Worm (Caenorhabditis elegans) whole organism, young adult: ENCODE results near the gene pqn-10.

Source experiments
- B0035.1 ChIP-seq: sonication (generic microtip); optimal IDR thresholded peaks from 2 replicates; lab custom pipeline; 2016; ENCODE audit warnings: missing genetic modification characterization, mild to moderate bottlenecking, missing compliant biosample characterization, missing genotype, missing genetic modification reagents
- B0336.3 ChIP-seq: fragments of 200-800 bp; sonication (Bioruptor generic); IDR thresholded peaks from 2 replicates; pipeline ENCODE4 v1.3.6; 2022; ENCODE audit warnings: missing genetic modification characterization, missing compliant biosample characterization
- C06A6.2 ChIP-seq: fragments of 200-800 bp; sonication (Bioruptor generic); conservative IDR thresholded peaks from 2 replicates; pipeline ENCODE4 v1.3.6; 2022; ENCODE audit warnings: missing genetic modification characterization, missing compliant biosample characterization
- C17E4.6 ChIP-seq: fragments of 200-800 bp; sonication (Bioruptor generic); IDR thresholded peaks from 2 replicates; pipeline ENCODE4 v1.3.6; 2022; ENCODE audit warnings: missing genetic modification reagents, missing genetic modification characterization, missing compliant biosample characterization
- F37B4.10 ChIP-seq: fragments of 200-800 bp; sonication (Bioruptor generic); IDR thresholded peaks from 2 replicates; pipeline ENCODE4 v1.3.6; 2022; ENCODE audit warnings: missing genetic modification characterization, missing compliant biosample characterization
- F39B2.1 ChIP-seq: fragments of 200-800 bp; sonication (Bioruptor generic); IDR thresholded peaks from 2 replicates; pipeline ENCODE4 v1.3.6; 2022; ENCODE audit warnings: missing genetic modification reagents, missing genetic modification characterization, missing compliant biosample characterization
- F49E8.2 ChIP-seq: sonication (generic microtip); optimal IDR thresholded peaks from 3 replicates; lab custom pipeline; 2017; ENCODE audit warnings: missing genetic modification characterization, mild to moderate bottlenecking, missing compliant biosample characterization, antibody characterized with exemption, moderate library complexity; ENCODE audit not compliant: insufficient read depth
- F57A8.1 ChIP-seq: fragments of 200-800 bp; sonication (Bioruptor generic); optimal IDR thresholded peaks from 2 replicates; lab custom pipeline; 2018; ENCODE audit warnings: mild to moderate bottlenecking, missing genetic modification characterization, moderate library complexity, missing compliant biosample characterization
- K12H6.12 ChIP-seq: fragments of 200-800 bp; sonication (Bioruptor generic); optimal IDR thresholded peaks from 2 replicates; lab custom pipeline; 2018; ENCODE audit warnings: mild to moderate bottlenecking, missing genetic modification characterization, missing compliant biosample characterization
- ZK185.1 ChIP-seq: sonication (generic microtip); optimal IDR thresholded peaks from 2 replicates; lab custom pipeline; 2016; ENCODE audit warnings: mild to moderate bottlenecking, missing genetic modification characterization, missing compliant biosample characterization; ENCODE audit not compliant: poor library complexity, severe bottlenecking
- ama-1 ChIP-seq, 3 experiments: fragments of 150-350 bp in 1 of 3; sonication (generic microtip) in 2 of 3; optimal IDR thresholded peaks; 2 replicates each; lab custom pipeline; 2014 to 2018; ENCODE audit warnings: missing biosample characterization in 2 of 3, missing genetic modification characterization in 2 of 3, missing genetic modification reagents in 2 of 3
- atf-7 ChIP-seq: sonication (generic microtip); optimal IDR thresholded peaks from 2 replicates; lab custom pipeline; 2017; ENCODE audit warnings: mild to moderate bottlenecking, missing genetic modification characterization, missing compliant biosample characterization
- ceh-58 ChIP-seq: fragments of 200-800 bp; sonication (Bioruptor generic); IDR thresholded peaks from 2 replicates; pipeline ENCODE4 v1.3.6; 2022; ENCODE audit warnings: missing genetic modification characterization, missing compliant biosample characterization
- ceh-79 ChIP-seq: sonication (generic microtip); optimal IDR thresholded peaks from 2 replicates; lab custom pipeline; 2017; ENCODE audit warnings: mild to moderate bottlenecking, missing genetic modification characterization, missing compliant biosample characterization
- ceh-91 ChIP-seq: fragments of 200-800 bp; sonication (Bioruptor generic); IDR thresholded peaks from 2 replicates; pipeline ENCODE4 v1.3.6; 2022; ENCODE audit warnings: missing genetic modification reagents, missing genetic modification characterization, missing compliant biosample characterization
- efl-1 ChIP-seq: fragments of 150-350 bp; optimal IDR thresholded peaks from 2 replicates; lab custom pipeline; 2014; ENCODE audit warnings: missing biosample characterization, missing genetic modification reagents, missing genetic modification characterization
- egl-44 ChIP-seq: fragments of 200-800 bp; sonication (Bioruptor generic); IDR thresholded peaks from 2 replicates; pipeline ENCODE4 v1.3.6; 2022; ENCODE audit warnings: missing genetic modification reagents, missing genetic modification characterization, missing compliant biosample characterization
- hlh-26 ChIP-seq: fragments of 200-800 bp; sonication (Bioruptor generic); conservative IDR thresholded peaks from 2 replicates; pipeline ENCODE4 v1.3.6; 2022; ENCODE audit warnings: missing genetic modification reagents, missing genetic modification characterization, missing compliant biosample characterization
- lag-1 ChIP-seq: fragments of 200-800 bp; sonication (Bioruptor generic); IDR thresholded peaks from 2 replicates; pipeline ENCODE4 v1.3.6; 2022; ENCODE audit warnings: missing genetic modification reagents, missing genetic modification characterization, missing compliant biosample characterization
- let-526 ChIP-seq: fragments of 200-800 bp; sonication (Bioruptor generic); IDR thresholded peaks from 2 replicates; pipeline ENCODE4 v1.3.6; 2022; ENCODE audit warnings: missing genetic modification reagents, missing genetic modification characterization, missing compliant biosample characterization
- let-607 ChIP-seq, 2 experiments: fragments of 200-800 bp in 1 of 2; sonication (Bioruptor generic) in 1 of 2; sonication (generic microtip) in 1 of 2; optimal IDR thresholded peaks; 2 replicates each; lab custom pipeline; 2016 to 2018; ENCODE audit warnings: mild to moderate bottlenecking in 2 of 2, missing compliant biosample characterization in 2 of 2, missing genetic modification characterization in 2 of 2, moderate library complexity in 2 of 2, missing genotype in 1 of 2
- lsl-1 ChIP-seq: fragments of 200-800 bp; sonication (Bioruptor generic); optimal IDR thresholded peaks from 2 replicates; lab custom pipeline; 2018; ENCODE audit warnings: mild to moderate bottlenecking, missing genetic modification characterization, moderate library complexity, missing compliant biosample characterization
- madf-3 ChIP-seq: fragments of 200-800 bp; sonication (Bioruptor generic); IDR thresholded peaks from 2 replicates; pipeline ENCODE4 v1.3.6; 2022; ENCODE audit warnings: missing genetic modification reagents, missing genetic modification characterization, missing compliant biosample characterization
- mcd-1 ChIP-seq: fragments of 200-800 bp; sonication (Bioruptor generic); IDR thresholded peaks from 2 replicates; pipeline ENCODE4 v1.3.6; 2022; ENCODE audit warnings: missing genetic modification reagents, missing genetic modification characterization, missing compliant biosample characterization
- mel-28 ChIP-seq: sonication (generic microtip); optimal IDR thresholded peaks from 2 replicates; lab custom pipeline; 2016; ENCODE audit warnings: borderline replicate concordance, mild to moderate bottlenecking, missing genetic modification characterization, missing compliant biosample characterization
- mes-4 ChIP-seq: sonication (generic microtip); optimal IDR thresholded peaks from 2 replicates; lab custom pipeline; 2016; ENCODE audit warnings: missing genotype, missing genetic modification characterization, missing compliant biosample characterization
- mxl-1 ChIP-seq: sonication (generic microtip); optimal IDR thresholded peaks from 2 replicates; lab custom pipeline; 2016; ENCODE audit warnings: missing genetic modification characterization, missing compliant biosample characterization
- nfya-1 ChIP-seq: sonication (generic microtip); optimal IDR thresholded peaks from 2 replicates; lab custom pipeline; 2017; ENCODE audit warnings: antibody characterized with exemption, missing compliant biosample characterization, missing genetic modification characterization, borderline replicate concordance; ENCODE audit not compliant: insufficient read depth
- nhr-120 ChIP-seq: fragments of 200-800 bp; sonication (Bioruptor generic); IDR thresholded peaks from 2 replicates; pipeline ENCODE4 v1.3.6; 2022; ENCODE audit warnings: missing genetic modification characterization, missing compliant biosample characterization
- nhr-27 ChIP-seq: fragments of 200-800 bp; sonication (Bioruptor generic); optimal IDR thresholded peaks from 2 replicates; lab custom pipeline; 2018; ENCODE audit warnings: mild to moderate bottlenecking, missing genetic modification characterization, moderate library complexity, missing compliant biosample characterization
- pha-4 ChIP-seq: fragments of 150-350 bp; sonication (generic microtip); optimal IDR thresholded peaks from 2 replicates; lab custom pipeline; 2014; ENCODE audit warnings: missing biosample characterization, missing genetic modification reagents, missing genetic modification characterization
- repo-1 ChIP-seq: sonication (generic microtip); optimal IDR thresholded peaks from 2 replicates; lab custom pipeline; 2017; ENCODE audit warnings: mild to moderate bottlenecking, missing genetic modification characterization, missing compliant biosample characterization
- rpc-1 ChIP-seq, 2 experiments: fragments of 150-350 bp in 1 of 2; sonication (generic microtip) in 1 of 2; optimal IDR thresholded peaks; 2 replicates each; lab custom pipeline; 2014 to 2018; ENCODE audit warnings: missing biosample characterization in 1 of 2, missing genetic modification characterization in 1 of 2, missing genetic modification reagents in 1 of 2, missing genotype in 1 of 2
- snpc-1.3 ChIP-seq: sonication (generic microtip); optimal IDR thresholded peaks from 2 replicates; lab custom pipeline; 2017; ENCODE audit warnings: missing genetic modification characterization, mild to moderate bottlenecking, missing compliant biosample characterization, antibody characterized with exemption, moderate library complexity, missing genotype, missing genetic modification reagents; ENCODE audit not compliant: insufficient read depth
- snpc-4 ChIP-seq, 5 experiments: fragments of 150-350 bp in 1 of 5; sonication (generic microtip) in 4 of 5; optimal IDR thresholded peaks; 2 replicates each; lab custom pipeline; 2014 to 2018; ENCODE audit warnings: missing genetic modification characterization in 5 of 5, missing biosample characterization in 3 of 5, antibody characterized with exemption in 2 of 5, mild to moderate bottlenecking in 2 of 5, missing compliant biosample characterization in 2 of 5, missing genotype in 2 of 5, moderate library complexity in 2 of 5, missing genetic modification reagents in 1 of 5
- zim-3 ChIP-seq: sonication (generic microtip); optimal IDR thresholded peaks from 2 replicates; lab custom pipeline; 2017; ENCODE audit warnings: mild to moderate bottlenecking, missing genetic modification characterization, moderate library complexity, missing compliant biosample characterization
- ztf-22 ChIP-seq: fragments of 200-800 bp; sonication (Bioruptor generic); optimal IDR thresholded peaks from 2 replicates; lab custom pipeline; 2018; ENCODE audit warnings: mild to moderate bottlenecking, missing genetic modification characterization, moderate library complexity, missing compliant biosample characterization
- ztf-25 ChIP-seq: fragments of 200-800 bp; sonication (Bioruptor generic); IDR thresholded peaks from 2 replicates; pipeline ENCODE4 v1.3.6; 2022; ENCODE audit warnings: missing genetic modification reagents, missing genetic modification characterization, missing compliant biosample characterization
- ztf-26 ChIP-seq: sonication (generic microtip); optimal IDR thresholded peaks from 2 replicates; lab custom pipeline; 2017; ENCODE audit warnings: missing genetic modification characterization, missing compliant biosample characterization

pqn-10 gene

DNA sequence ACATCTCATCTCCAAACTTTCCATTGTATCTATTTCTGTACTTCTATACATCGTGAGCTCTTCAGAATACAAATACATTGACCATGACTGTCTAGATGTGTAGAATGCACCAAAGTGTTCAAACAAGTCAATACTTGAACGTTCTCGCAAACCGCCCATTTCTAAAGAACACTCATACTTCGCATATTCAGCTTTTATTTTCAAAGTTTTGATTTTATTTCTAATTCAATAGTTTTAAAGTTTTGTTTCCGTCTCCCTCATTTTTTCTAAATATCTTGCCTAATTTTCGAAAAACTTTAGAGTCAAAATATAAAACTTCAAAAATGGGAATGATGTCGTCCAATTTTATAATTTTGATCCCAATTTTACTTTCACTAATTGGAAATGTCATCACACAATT, at the start of gene pqn-10:
TSS of gene pqn-10 (plus strand) at position 301 of the 400 bp plus-strand sequence.
- TF ChIP-seq ceh-58 (GFP tag; lab: Robert Waterston, UW) (no peak), ztf-26 (tag; lab: Kevin White, UChicago) (no peak), K12H6.12 (no peak), madf-3 (GFP tag; lab: Robert Waterston, UW) (no peak), ztf-25 (GFP tag; lab: Robert Waterston, UW) (no peak), F37B4.10 (no peak), let-607 (tag; optimal IDR thresholded peaks at IDR 0.05; lab: Kevin White, UChicago) (no peak), C06A6.2 (GFP tag; lab: Robert Waterston, UW) (no peak), hlh-26 (GFP tag; lab: Robert Waterston, UW) (no peak), F57A8.1 (GFP tag; lab: Kevin White, UChicago) (no peak), mel-28 (no peak), F39B2.1 (GFP tag; lab: Robert Waterston, UW) (no peak)

- TF ChIP-seq zim-3 (tag; lab: Kevin White, UChicago) (no peak), egl-44 (GFP tag; lab: Robert Waterston, UW) (no peak), C17E4.6 (GFP tag; lab: Robert Waterston, UW) (no peak), let-526 (no peak), ama-1 (optimal IDR thresholded peaks at IDR 0.05; lab: Kevin White, UChicago) (no peak), ama-1 (GFP tag; optimal IDR thresholded peaks at IDR 0.05; lab: Kevin White, UChicago) (no peak), snpc-4 (GFP tag; optimal IDR thresholded peaks at IDR 0.05; lab: Kevin White, UChicago) (no peak), snpc-4 (tag; optimal IDR thresholded peaks at IDR 0.05; lab: Kevin White, UChicago) (no peak), mcd-1 (GFP tag; lab: Robert Waterston, UW) (no peak), mxl-1 (tag; lab: Kevin White, UChicago) (no peak), mes-4 (no peak), ztf-22 (no peak), madf-3 (GFP tag; lab: Robert Waterston, UW) (no peak), efl-1 (GFP tag; lab: Kevin White, UChicago) (no peak), hlh-26 (GFP tag; lab: Robert Waterston, UW) (no peak), pha-4 (tag; lab: Kevin White, UChicago) (no peak), ceh-79 (tag; lab: Kevin White, UChicago) (no peak), nhr-27 (tag; lab: Kevin White, UChicago) (no peak), ztf-25 (GFP tag; lab: Robert Waterston, UW) (no peak)
Measured at ce11 chrIII:6478256-6479004, 49.6 kb upstream of the pqn-10 start, which contains the start of gene zip-8. Gene zip-8, plus strand, starts transcription at chrIII:6478955.

- TF ChIP-seq ceh-91: no peak
- TF ChIP-seq rpc-1 (optimal IDR thresholded peaks at IDR 0.05; lab: Kevin White, UChicago): no peak
- no peak for TF ChIP-seq rpc-1 (tag; optimal IDR thresholded peaks at IDR 0.05; lab: Kevin White, UChicago)
- no peak for TF ChIP-seq snpc-1.3
- TF ChIP-seq nfya-1 (tag; lab: Kevin White, UChicago): no peak
- TF ChIP-seq ceh-58 (GFP tag; lab: Robert Waterston, UW): no peak
- no peak for TF ChIP-seq B0035.1 (tag; lab: Kevin White, UChicago)
- TF ChIP-seq let-607 (tag; optimal IDR thresholded peaks at IDR 0.05; lab: Kevin White, UChicago): no peak
- no peak for TF ChIP-seq lsl-1 (GFP tag; lab: Kevin White, UChicago)
- no peak for TF ChIP-seq ceh-79 (tag; lab: Kevin White, UChicago)
- no peak for TF ChIP-seq repo-1 (tag; lab: Kevin White, UChicago)
- no peak for TF ChIP-seq atf-7 (tag; lab: Kevin White, UChicago)
- TF ChIP-seq let-526: no peak
- TF ChIP-seq nhr-120 (GFP tag; lab: Robert Waterston, UW): no peak
- no peak for TF ChIP-seq lag-1
- no peak for TF ChIP-seq F49E8.2
- no peak for TF ChIP-seq B0336.3 (GFP tag; lab: Robert Waterston, UW)
- TF ChIP-seq ZK185.1: no peak
Measured at ce11 chrIII:6479439-6479838, 48.6 kb upstream of the pqn-10 start.
